Worm (Caenorhabditis elegans): ENCODE measurements around the gene gadr-3.

DNA sequence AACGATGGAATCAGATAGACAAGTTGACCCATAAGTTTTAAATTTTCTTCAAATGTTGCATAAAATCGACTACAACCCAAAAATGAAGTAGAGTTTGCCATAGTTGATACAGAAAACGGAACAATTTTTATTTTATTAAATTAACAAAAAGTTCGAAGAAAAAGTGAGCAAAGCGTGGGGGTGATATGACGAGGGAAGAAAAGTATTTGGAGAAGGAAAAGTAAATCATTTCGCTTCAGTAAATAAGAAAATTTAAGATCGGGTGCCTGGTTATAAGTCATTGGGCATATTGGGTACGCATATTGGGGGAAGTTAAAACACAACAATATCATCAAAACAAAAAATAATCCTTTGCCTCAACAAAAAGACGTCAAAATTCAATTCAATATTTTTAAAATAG, 19.9 kb downstream of the gadr-3 start, which contains the start of gene srg-6:
- TF ChIP-seq ztf-11 (tag; optimal IDR thresholded peaks at IDR 0.05) (no peak), flh-1 (GFP tag; optimal IDR thresholded peaks at IDR 0.05) (no peak), elt-3 (tag; optimal IDR thresholded peaks at IDR 0.05) (no peak), nhr-237 (tag; optimal IDR thresholded peaks at IDR 0.05) (no peak), snpc-4 (tag; optimal IDR thresholded peaks at IDR 0.05) (no peak), unc-39 (tag; optimal IDR thresholded peaks at IDR 0.05) (no peak)

Data from whole organism, mixed stage, embryonic.